Worm (Caenorhabditis elegans) whole organism, young adult: Measurements from ENCODE around the gene M162.5.

Experiments used
- B0336.3 ChIP-seq: fragments of 200-800 bp; sonication (Bioruptor generic); IDR thresholded peaks from 2 replicates; pipeline ENCODE4 v1.3.6; 2022; ENCODE audit warnings: missing genetic modification characterization, missing compliant biosample characterization
- D2030.7 ChIP-seq: fragments of 200-800 bp; sonication (Bioruptor generic); IDR thresholded peaks from 2 replicates; pipeline ENCODE4 v1.3.6; 2022; ENCODE audit warnings: missing genetic modification reagents, missing genetic modification characterization, missing compliant biosample characterization
- F33H1.4 ChIP-seq: fragments of 200-800 bp; sonication (Bioruptor generic); IDR thresholded peaks from 2 replicates; pipeline ENCODE4 v1.3.6; 2022; ENCODE audit warnings: missing genetic modification reagents, missing genetic modification characterization, missing compliant biosample characterization
- F57C9.4 ChIP-seq: sonication (generic microtip); optimal IDR thresholded peaks from 2 replicates; lab custom pipeline; 2017; ENCODE audit warnings: mild to moderate bottlenecking, missing genetic modification characterization, missing compliant biosample characterization
- T07F8.4 ChIP-seq: sonication (generic microtip); optimal IDR thresholded peaks from 2 replicates; lab custom pipeline; 2016; ENCODE audit warnings: mild to moderate bottlenecking, missing genetic modification characterization, moderate library complexity, missing compliant biosample characterization
- Y53F4B.3 ChIP-seq: fragments of 200-800 bp; sonication (Bioruptor generic); IDR thresholded peaks from 2 replicates; pipeline ENCODE4 v1.3.6; 2022; ENCODE audit warnings: missing genetic modification reagents, missing genetic modification characterization, missing compliant biosample characterization
- atf-7 ChIP-seq: sonication (generic microtip); optimal IDR thresholded peaks from 2 replicates; lab custom pipeline; 2017; ENCODE audit warnings: mild to moderate bottlenecking, missing genetic modification characterization, missing compliant biosample characterization
- athp-1 ChIP-seq: sonication (generic microtip); optimal IDR thresholded peaks from 2 replicates; lab custom pipeline; 2017; ENCODE audit warnings: mild to moderate bottlenecking, missing genetic modification characterization, missing compliant biosample characterization
- attf-3 ChIP-seq: fragments of 200-800 bp; sonication (Bioruptor generic); conservative IDR thresholded peaks from 2 replicates; pipeline ENCODE4 v1.3.6; 2022; ENCODE audit warnings: missing genetic modification reagents, missing genetic modification characterization, missing compliant biosample characterization
- attf-5 ChIP-seq: fragments of 200-800 bp; sonication (Bioruptor generic); optimal IDR thresholded peaks from 2 replicates; lab custom pipeline; 2018; ENCODE audit warnings: mild to moderate bottlenecking, missing genetic modification characterization, missing compliant biosample characterization
- attf-6 ChIP-seq: fragments of 200-800 bp; sonication (Bioruptor generic); IDR thresholded peaks from 2 replicates; pipeline ENCODE4 v1.3.6; 2022; ENCODE audit warnings: missing genetic modification reagents, missing genetic modification characterization, missing compliant biosample characterization
- cebp-1 ChIP-seq, 2 experiments: fragments of 200-800 bp in 1 of 2; sonication (Bioruptor generic) in 1 of 2; sonication (generic microtip) in 1 of 2; IDR thresholded peaks in 1 of 2; optimal IDR thresholded peaks in 1 of 2; 2 replicates each; pipeline versions ENCODE4 v1.3.6 to Lab custom; 2017 to 2022; ENCODE audit warnings: missing compliant biosample characterization in 2 of 2, missing genetic modification characterization in 2 of 2, mild to moderate bottlenecking in 1 of 2, missing genetic modification reagents in 1 of 2, moderate library complexity in 1 of 2
- ceh-100 ChIP-seq: fragments of 200-800 bp; sonication (Bioruptor generic); IDR thresholded peaks from 2 replicates; pipeline ENCODE4 v1.3.6; 2022; ENCODE audit warnings: missing genetic modification reagents, missing genetic modification characterization, missing compliant biosample characterization
- ceh-27 ChIP-seq: fragments of 200-800 bp; sonication (Bioruptor generic); optimal IDR thresholded peaks from 2 replicates; lab custom pipeline; 2018; ENCODE audit warnings: mild to moderate bottlenecking, missing genetic modification characterization, moderate library complexity, missing compliant biosample characterization
- chd-7 ChIP-seq: sonication (generic microtip); optimal IDR thresholded peaks from 2 replicates; lab custom pipeline; 2016; ENCODE audit warnings: mild to moderate bottlenecking, missing genetic modification characterization, moderate library complexity, missing compliant biosample characterization
- die-1 ChIP-seq: sonication (generic microtip); optimal IDR thresholded peaks from 2 replicates; lab custom pipeline; 2016; ENCODE audit warnings: missing genotype, mild to moderate bottlenecking, missing genetic modification characterization, missing compliant biosample characterization
- dpl-1 ChIP-seq: fragments of 150-350 bp; optimal IDR thresholded peaks from 2 replicates; lab custom pipeline; 2014; ENCODE audit warnings: missing biosample characterization, missing genetic modification reagents, missing genetic modification characterization
- efl-1 ChIP-seq: fragments of 150-350 bp; optimal IDR thresholded peaks from 2 replicates; lab custom pipeline; 2014; ENCODE audit warnings: missing biosample characterization, missing genetic modification reagents, missing genetic modification characterization
- ekl-4 ChIP-seq: fragments of 200-800 bp; sonication (Bioruptor generic); IDR thresholded peaks from 2 replicates; pipeline ENCODE4 v1.3.6; 2022; ENCODE audit warnings: missing genetic modification reagents, missing genetic modification characterization, missing compliant biosample characterization
- fkh-3 ChIP-seq: sonication (generic microtip); optimal IDR thresholded peaks from 2 replicates; lab custom pipeline; 2016; ENCODE audit warnings: mild to moderate bottlenecking, missing genetic modification characterization, missing compliant biosample characterization
- hlh-12 ChIP-seq: sonication (generic microtip); optimal IDR thresholded peaks from 2 replicates; lab custom pipeline; 2016; ENCODE audit warnings: missing genetic modification characterization, missing compliant biosample characterization
- hlh-26 ChIP-seq: fragments of 200-800 bp; sonication (Bioruptor generic); conservative IDR thresholded peaks from 2 replicates; pipeline ENCODE4 v1.3.6; 2022; ENCODE audit warnings: missing genetic modification reagents, missing genetic modification characterization, missing compliant biosample characterization
- hmg-1.2 ChIP-seq: fragments of 200-800 bp; sonication (Bioruptor generic); IDR thresholded peaks from 2 replicates; pipeline ENCODE4 v1.3.6; 2022; ENCODE audit warnings: missing genetic modification reagents, missing genetic modification characterization, missing compliant biosample characterization
- hrde-1 ChIP-seq: sonication (generic microtip); optimal IDR thresholded peaks from 2 replicates; lab custom pipeline; 2016; ENCODE audit warnings: missing genetic modification characterization, mild to moderate bottlenecking, missing compliant biosample characterization, moderate library complexity, missing genotype, missing genetic modification reagents, borderline replicate concordance
- hsf-1 ChIP-seq: fragments of 200-800 bp; sonication (Bioruptor generic); IDR thresholded peaks from 2 replicates; pipeline ENCODE4 v1.3.6; 2022; ENCODE audit warnings: missing genetic modification reagents, missing genetic modification characterization, missing compliant biosample characterization
- let-526 ChIP-seq: fragments of 200-800 bp; sonication (Bioruptor generic); IDR thresholded peaks from 2 replicates; pipeline ENCODE4 v1.3.6; 2022; ENCODE audit warnings: missing genetic modification reagents, missing genetic modification characterization, missing compliant biosample characterization
- let-607 ChIP-seq, 2 experiments: fragments of 200-800 bp in 1 of 2; sonication (Bioruptor generic) in 1 of 2; sonication (generic microtip) in 1 of 2; optimal IDR thresholded peaks; 2 replicates each; lab custom pipeline; 2016 to 2018; ENCODE audit warnings: mild to moderate bottlenecking in 2 of 2, missing compliant biosample characterization in 2 of 2, missing genetic modification characterization in 2 of 2, moderate library complexity in 2 of 2, missing genotype in 1 of 2
- lin-35 ChIP-seq, 3 experiments: fragments of 150-350 bp in 2 of 3; sonication (generic microtip) in 1 of 3; optimal IDR thresholded peaks; 2 replicates each; lab custom pipeline; 2014 to 2018; ENCODE audit warnings: missing biosample characterization in 3 of 3, missing genetic modification characterization in 3 of 3, missing genetic modification reagents in 3 of 3
- lin-40 ChIP-seq: sonication (generic microtip); optimal IDR thresholded peaks from 2 replicates; lab custom pipeline; 2016; ENCODE audit warnings: missing genetic modification characterization, mild to moderate bottlenecking, missing compliant biosample characterization, missing genotype, missing genetic modification reagents
- lir-1 ChIP-seq: fragments of 200-800 bp; sonication (Bioruptor generic); conservative IDR thresholded peaks from 2 replicates; pipeline ENCODE4 v1.3.6; 2022; ENCODE audit warnings: missing genetic modification reagents, missing genetic modification characterization, missing compliant biosample characterization
- lsy-27 ChIP-seq: sonication (generic microtip); optimal IDR thresholded peaks from 2 replicates; lab custom pipeline; 2017; ENCODE audit warnings: missing genetic modification characterization, mild to moderate bottlenecking, missing compliant biosample characterization, antibody characterized with exemption, missing genotype, borderline replicate concordance; ENCODE audit not compliant: insufficient read depth
- madf-3 ChIP-seq: fragments of 200-800 bp; sonication (Bioruptor generic); IDR thresholded peaks from 2 replicates; pipeline ENCODE4 v1.3.6; 2022; ENCODE audit warnings: missing genetic modification reagents, missing genetic modification characterization, missing compliant biosample characterization
- madf-6 ChIP-seq: fragments of 200-800 bp; sonication (Bioruptor generic); IDR thresholded peaks from 2 replicates; pipeline ENCODE4 v1.3.6; 2022; ENCODE audit warnings: missing genetic modification reagents, missing genetic modification characterization, missing compliant biosample characterization
- nhr-179 ChIP-seq: sonication (generic microtip); optimal IDR thresholded peaks from 2 replicates; lab custom pipeline; 2016; ENCODE audit warnings: mild to moderate bottlenecking, missing genetic modification characterization, missing compliant biosample characterization
- rec-8 ChIP-seq, 2 experiments: sonication (generic microtip); optimal IDR thresholded peaks; 2 replicates each; lab custom pipeline; 2016; ENCODE audit warnings: mild to moderate bottlenecking in 2 of 2, missing genetic modification characterization in 2 of 2, missing genetic modification reagents in 2 of 2, missing genotype in 2 of 2, missing biosample characterization in 1 of 2, missing compliant biosample characterization in 1 of 2, moderate library complexity in 1 of 2
- sdz-38 ChIP-seq: sonication (generic microtip); optimal IDR thresholded peaks from 2 replicates; lab custom pipeline; 2016; ENCODE audit warnings: missing genotype, missing genetic modification characterization, missing compliant biosample characterization
- sea-2 ChIP-seq: fragments of 200-800 bp; sonication (Bioruptor generic); IDR thresholded peaks from 2 replicates; pipeline ENCODE4 v1.3.6; 2022; ENCODE audit warnings: missing genetic modification characterization, missing compliant biosample characterization
- snpc-3.4 ChIP-seq: sonication (generic microtip); optimal IDR thresholded peaks from 2 replicates; lab custom pipeline; 2017; ENCODE audit warnings: missing genetic modification characterization, mild to moderate bottlenecking, missing compliant biosample characterization, antibody characterized with exemption, moderate library complexity, missing genotype, missing genetic modification reagents
- snpc-4 ChIP-seq, 5 experiments: fragments of 150-350 bp in 1 of 5; sonication (generic microtip) in 4 of 5; optimal IDR thresholded peaks; 2 replicates each; lab custom pipeline; 2014 to 2018; ENCODE audit warnings: missing genetic modification characterization in 5 of 5, missing biosample characterization in 3 of 5, antibody characterized with exemption in 2 of 5, mild to moderate bottlenecking in 2 of 5, missing compliant biosample characterization in 2 of 5, missing genotype in 2 of 5, moderate library complexity in 2 of 5, missing genetic modification reagents in 1 of 5
- somi-1 ChIP-seq: fragments of 200-800 bp; sonication (Bioruptor generic); optimal IDR thresholded peaks from 2 replicates; lab custom pipeline; 2018; ENCODE audit warnings: mild to moderate bottlenecking, missing genetic modification characterization, missing compliant biosample characterization
- tlf-1 ChIP-seq: fragments of 200-800 bp; sonication (Bioruptor generic); optimal IDR thresholded peaks from 2 replicates; lab custom pipeline; 2018; ENCODE audit warnings: mild to moderate bottlenecking, missing genetic modification characterization, missing compliant biosample characterization
- xnd-1 ChIP-seq: sonication (generic microtip); optimal IDR thresholded peaks from 2 replicates; lab custom pipeline; 2016; ENCODE audit warnings: missing genotype, missing genetic modification reagents, missing genetic modification characterization, missing compliant biosample characterization
- zim-3 ChIP-seq: sonication (generic microtip); optimal IDR thresholded peaks from 2 replicates; lab custom pipeline; 2017; ENCODE audit warnings: mild to moderate bottlenecking, missing genetic modification characterization, moderate library complexity, missing compliant biosample characterization
- ztf-22 ChIP-seq: fragments of 200-800 bp; sonication (Bioruptor generic); optimal IDR thresholded peaks from 2 replicates; lab custom pipeline; 2018; ENCODE audit warnings: mild to moderate bottlenecking, missing genetic modification characterization, moderate library complexity, missing compliant biosample characterization
- ztf-3 ChIP-seq: fragments of 200-800 bp; sonication (Bioruptor generic); optimal IDR thresholded peaks from 2 replicates; lab custom pipeline; 2018; ENCODE audit warnings: mild to moderate bottlenecking, missing genetic modification characterization, missing compliant biosample characterization

The M162.5 gene

DNA sequence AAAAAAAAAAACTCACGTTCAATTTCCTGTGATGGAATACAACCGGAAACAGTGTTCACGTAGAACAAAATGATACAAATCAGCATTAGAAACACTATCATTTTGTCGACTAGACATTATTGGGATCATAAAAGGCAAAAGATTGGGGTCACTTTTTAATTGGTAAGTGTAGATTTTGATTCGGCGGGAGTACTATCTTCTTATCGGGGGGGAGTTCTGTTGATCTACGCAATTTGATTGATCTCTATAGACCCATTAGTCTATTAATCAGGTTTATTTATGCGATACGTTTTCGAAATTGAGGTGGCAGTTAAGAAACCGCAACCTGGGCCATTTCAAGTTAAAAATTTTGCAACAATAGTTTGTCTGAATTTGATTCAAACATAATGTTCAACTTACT, 40.2 kb downstream of the M162.5 start, which contains the start of gene Y116F11B.2:
TSS of gene Y116F11B.2 (minus strand) at position 101 of the 400 bp plus-strand sequence.
- no peak for TF ChIP-seq ceh-100
- no peak for TF ChIP-seq snpc-3.4
- TF ChIP-seq lir-1 (GFP tag; lab: Robert Waterston, UW) = no peak
- TF ChIP-seq madf-3 = no peak
- TF ChIP-seq xnd-1 = no peak
- no peak for TF ChIP-seq D2030.7 (GFP tag; lab: Robert Waterston, UW)
- no peak for TF ChIP-seq hlh-12 (tag; lab: Kevin White, UChicago)
- no peak for TF ChIP-seq die-1
- no peak for TF ChIP-seq ztf-22
- TF ChIP-seq hlh-26 (GFP tag; lab: Robert Waterston, UW) = no peak
- no peak for TF ChIP-seq lin-35 (GFP tag; optimal IDR thresholded peaks at IDR 0.05; lab: Kevin White, UChicago)
- no peak for TF ChIP-seq rec-8 (tag; optimal IDR thresholded peaks at IDR 0.05; lab: Kevin White, UChicago)

DNA sequence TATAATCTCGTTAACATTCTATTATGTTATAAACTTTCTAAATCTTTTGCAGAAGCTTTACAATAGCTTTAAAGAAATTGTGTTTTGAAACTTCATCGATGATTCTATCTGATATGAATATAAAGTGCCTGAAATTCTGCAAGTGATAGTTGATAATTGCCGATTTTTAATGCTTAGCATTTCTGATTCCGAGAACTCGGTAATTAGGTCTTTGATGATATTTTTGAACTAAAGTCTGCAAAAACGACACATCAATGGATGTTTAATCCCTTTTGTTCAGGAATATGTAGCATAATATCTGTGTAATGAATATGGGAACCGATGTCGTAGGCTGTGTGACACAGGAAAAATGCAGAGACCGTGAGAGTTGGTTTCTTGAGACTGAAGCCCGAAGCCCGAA, 41.9 kb downstream of the M162.5 start:
- no peak for TF ChIP-seq madf-6 (GFP tag; lab: Robert Waterston, UW)
- no peak for TF ChIP-seq sdz-38
- no peak for TF ChIP-seq let-526
- no peak for TF ChIP-seq ceh-27
- no peak for TF ChIP-seq lin-40 (tag; lab: Kevin White, UChicago)
- TF ChIP-seq lsy-27 (tag; lab: Kevin White, UChicago) = no peak
- no peak for TF ChIP-seq atf-7 (tag; lab: Kevin White, UChicago)
- no peak for TF ChIP-seq athp-1 (tag; lab: Kevin White, UChicago)
- no peak for TF ChIP-seq chd-7
- no peak for TF ChIP-seq sea-2
- TF ChIP-seq efl-1 (GFP tag; lab: Kevin White, UChicago) = no peak
- TF ChIP-seq ceh-100 = no peak
- TF ChIP-seq snpc-4 (GFP tag; optimal IDR thresholded peaks at IDR 0.05; lab: Kevin White, UChicago) = no peak
- no peak for TF ChIP-seq snpc-4 (tag; optimal IDR thresholded peaks at IDR 0.05; lab: Kevin White, UChicago)
- no peak for TF ChIP-seq zim-3 (tag; lab: Kevin White, UChicago)
- TF ChIP-seq let-607 (tag; optimal IDR thresholded peaks at IDR 0.05; lab: Kevin White, UChicago) = no peak
- no peak for TF ChIP-seq hlh-26 (GFP tag; lab: Robert Waterston, UW)
- no peak for TF ChIP-seq ekl-4 (GFP tag; lab: Robert Waterston, UW)

DNA sequence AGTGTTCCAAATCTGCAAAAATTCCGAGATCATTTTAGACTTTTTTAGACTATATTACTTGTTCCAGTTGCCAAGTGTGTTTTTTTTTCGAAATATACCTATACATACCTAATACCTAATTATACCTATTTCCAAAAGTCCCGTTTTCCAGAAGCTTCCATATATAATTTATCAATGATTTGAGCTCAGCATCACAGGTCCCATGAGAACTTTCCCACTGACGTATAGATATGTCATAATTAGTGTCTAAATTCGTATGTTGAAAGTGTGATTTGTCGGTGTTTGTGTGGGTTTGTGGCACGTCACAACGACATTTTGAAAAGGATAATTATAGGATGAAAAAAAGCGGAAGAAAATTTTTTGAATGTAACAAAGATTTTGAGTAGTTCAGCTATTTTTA, 44.7 kb downstream of the M162.5 start:
- no peak for TF ChIP-seq hsf-1
- TF ChIP-seq dpl-1 (GFP tag; lab: Kevin White, UChicago) = no peak
- no peak for TF ChIP-seq ztf-3
- TF ChIP-seq tlf-1 (GFP tag; lab: Kevin White, UChicago) = no peak
- no peak for TF ChIP-seq F57C9.4
- TF ChIP-seq cebp-1 (GFP tag; IDR thresholded peaks at IDR 0.05; lab: Robert Waterston, UW) = no peak
- TF ChIP-seq cebp-1 (tag; optimal IDR thresholded peaks at IDR 0.05; lab: Kevin White, UChicago) = no peak
- TF ChIP-seq fkh-3 = no peak
- TF ChIP-seq somi-1 = no peak
- TF ChIP-seq T07F8.4 (tag; lab: Kevin White, UChicago) = no peak
- TF ChIP-seq F33H1.4 = no peak
- no peak for TF ChIP-seq attf-6 (GFP tag; lab: Robert Waterston, UW)
- TF ChIP-seq hmg-1.2 (GFP tag; lab: Robert Waterston, UW) = no peak
- TF ChIP-seq B0336.3 (GFP tag; lab: Robert Waterston, UW) = no peak
- TF ChIP-seq attf-3 (GFP tag; lab: Robert Waterston, UW) = no peak
- TF ChIP-seq hrde-1 = no peak
- no peak for TF ChIP-seq nhr-179 (tag; lab: Kevin White, UChicago)
- TF ChIP-seq attf-5 (GFP tag; lab: Kevin White, UChicago) = no peak
- TF ChIP-seq Y53F4B.3 (GFP tag; lab: Robert Waterston, UW) = no peak
- TF ChIP-seq, all 124 proteins: peak for 0
